Worm (Caenorhabditis elegans) whole organism, young adult: ENCODE results near the gene cyp-32B1.

ENCODE experiments used
- B0336.3 ChIP-seq: fragments of 200-800 bp; sonication (Bioruptor generic); IDR thresholded peaks from 2 replicates; pipeline ENCODE4 v1.3.6; 2022; ENCODE audit warnings: missing genetic modification characterization, missing compliant biosample characterization
- C06A6.2 ChIP-seq: fragments of 200-800 bp; sonication (Bioruptor generic); conservative IDR thresholded peaks from 2 replicates; pipeline ENCODE4 v1.3.6; 2022; ENCODE audit warnings: missing genetic modification characterization, missing compliant biosample characterization
- C17E4.6 ChIP-seq: fragments of 200-800 bp; sonication (Bioruptor generic); IDR thresholded peaks from 2 replicates; pipeline ENCODE4 v1.3.6; 2022; ENCODE audit warnings: missing genetic modification reagents, missing genetic modification characterization, missing compliant biosample characterization
- F37B4.10 ChIP-seq: fragments of 200-800 bp; sonication (Bioruptor generic); IDR thresholded peaks from 2 replicates; pipeline ENCODE4 v1.3.6; 2022; ENCODE audit warnings: missing genetic modification characterization, missing compliant biosample characterization
- F49E8.2 ChIP-seq: sonication (generic microtip); optimal IDR thresholded peaks from 3 replicates; lab custom pipeline; 2017; ENCODE audit warnings: missing genetic modification characterization, mild to moderate bottlenecking, missing compliant biosample characterization, antibody characterized with exemption, moderate library complexity; ENCODE audit not compliant: insufficient read depth
- T26A5.8 ChIP-seq: sonication (generic microtip); optimal IDR thresholded peaks from 2 replicates; lab custom pipeline; 2016; ENCODE audit warnings: missing genetic modification characterization, missing compliant biosample characterization
- Y53F4B.3 ChIP-seq: fragments of 200-800 bp; sonication (Bioruptor generic); IDR thresholded peaks from 2 replicates; pipeline ENCODE4 v1.3.6; 2022; ENCODE audit warnings: missing genetic modification reagents, missing genetic modification characterization, missing compliant biosample characterization
- ZK185.1 ChIP-seq: sonication (generic microtip); optimal IDR thresholded peaks from 2 replicates; lab custom pipeline; 2016; ENCODE audit warnings: mild to moderate bottlenecking, missing genetic modification characterization, missing compliant biosample characterization; ENCODE audit not compliant: poor library complexity, severe bottlenecking
- akir-1 ChIP-seq: fragments of 200-800 bp; sonication (Bioruptor generic); optimal IDR thresholded peaks from 2 replicates; lab custom pipeline; 2018; ENCODE audit warnings: mild to moderate bottlenecking, missing genetic modification characterization, moderate library complexity, missing compliant biosample characterization
- aptf-2 ChIP-seq: fragments of 200-800 bp; sonication (Bioruptor generic); conservative IDR thresholded peaks from 2 replicates; pipeline ENCODE4 v1.3.6; 2022; ENCODE audit warnings: missing genetic modification reagents, missing genetic modification characterization, missing compliant biosample characterization
- aptf-3 ChIP-seq: fragments of 200-800 bp; sonication (Bioruptor generic); IDR thresholded peaks from 2 replicates; pipeline ENCODE4 v1.3.6; 2022; ENCODE audit warnings: missing genetic modification characterization, missing compliant biosample characterization
- attf-5 ChIP-seq: fragments of 200-800 bp; sonication (Bioruptor generic); optimal IDR thresholded peaks from 2 replicates; lab custom pipeline; 2018; ENCODE audit warnings: mild to moderate bottlenecking, missing genetic modification characterization, missing compliant biosample characterization
- ccch-3 ChIP-seq: fragments of 200-800 bp; sonication (Bioruptor generic); optimal IDR thresholded peaks from 2 replicates; lab custom pipeline; 2018; ENCODE audit warnings: mild to moderate bottlenecking, missing genetic modification characterization, missing compliant biosample characterization
- ceh-100 ChIP-seq: fragments of 200-800 bp; sonication (Bioruptor generic); IDR thresholded peaks from 2 replicates; pipeline ENCODE4 v1.3.6; 2022; ENCODE audit warnings: missing genetic modification reagents, missing genetic modification characterization, missing compliant biosample characterization
- ceh-40 ChIP-seq: fragments of 200-800 bp; sonication (Bioruptor generic); IDR thresholded peaks from 2 replicates; pipeline ENCODE4 v1.3.6; 2022; ENCODE audit warnings: missing genetic modification characterization, missing compliant biosample characterization
- dox-1 ChIP-seq: fragments of 200-800 bp; sonication (Bioruptor generic); IDR thresholded peaks from 2 replicates; pipeline ENCODE4 v1.3.6; 2022; ENCODE audit warnings: missing genetic modification reagents, missing genetic modification characterization, missing compliant biosample characterization
- dpl-1 ChIP-seq: fragments of 150-350 bp; optimal IDR thresholded peaks from 2 replicates; lab custom pipeline; 2014; ENCODE audit warnings: missing biosample characterization, missing genetic modification reagents, missing genetic modification characterization
- efl-1 ChIP-seq: fragments of 150-350 bp; optimal IDR thresholded peaks from 2 replicates; lab custom pipeline; 2014; ENCODE audit warnings: missing biosample characterization, missing genetic modification reagents, missing genetic modification characterization
- egl-18 ChIP-seq: fragments of 200-800 bp; sonication (Bioruptor generic); IDR thresholded peaks from 2 replicates; pipeline ENCODE4 v1.3.6; 2022; ENCODE audit warnings: missing genetic modification reagents, missing genetic modification characterization, missing compliant biosample characterization
- egl-44 ChIP-seq: fragments of 200-800 bp; sonication (Bioruptor generic); IDR thresholded peaks from 2 replicates; pipeline ENCODE4 v1.3.6; 2022; ENCODE audit warnings: missing genetic modification reagents, missing genetic modification characterization, missing compliant biosample characterization
- egrh-3 ChIP-seq: fragments of 200-800 bp; sonication (Bioruptor generic); IDR thresholded peaks from 2 replicates; pipeline ENCODE4 v1.3.6; 2022; ENCODE audit warnings: missing genetic modification reagents, missing genetic modification characterization, missing compliant biosample characterization
- hrde-1 ChIP-seq: sonication (generic microtip); optimal IDR thresholded peaks from 2 replicates; lab custom pipeline; 2016; ENCODE audit warnings: missing genetic modification characterization, mild to moderate bottlenecking, missing compliant biosample characterization, moderate library complexity, missing genotype, missing genetic modification reagents, borderline replicate concordance
- lag-1 ChIP-seq: fragments of 200-800 bp; sonication (Bioruptor generic); IDR thresholded peaks from 2 replicates; pipeline ENCODE4 v1.3.6; 2022; ENCODE audit warnings: missing genetic modification reagents, missing genetic modification characterization, missing compliant biosample characterization
- let-526 ChIP-seq: fragments of 200-800 bp; sonication (Bioruptor generic); IDR thresholded peaks from 2 replicates; pipeline ENCODE4 v1.3.6; 2022; ENCODE audit warnings: missing genetic modification reagents, missing genetic modification characterization, missing compliant biosample characterization
- madf-10 ChIP-seq: sonication (generic microtip); optimal IDR thresholded peaks from 2 replicates; lab custom pipeline; 2016; ENCODE audit warnings: mild to moderate bottlenecking, missing genetic modification characterization, missing compliant biosample characterization
- mcd-1 ChIP-seq: fragments of 200-800 bp; sonication (Bioruptor generic); IDR thresholded peaks from 2 replicates; pipeline ENCODE4 v1.3.6; 2022; ENCODE audit warnings: missing genetic modification reagents, missing genetic modification characterization, missing compliant biosample characterization
- mxl-1 ChIP-seq: sonication (generic microtip); optimal IDR thresholded peaks from 2 replicates; lab custom pipeline; 2016; ENCODE audit warnings: missing genetic modification characterization, missing compliant biosample characterization
- nfyb-1 ChIP-seq: fragments of 200-800 bp; sonication (Bioruptor generic); IDR thresholded peaks from 2 replicates; pipeline ENCODE4 v1.3.6; 2022; ENCODE audit warnings: missing genetic modification reagents, missing genetic modification characterization, missing compliant biosample characterization
- nhr-80 ChIP-seq: sonication (generic microtip); optimal IDR thresholded peaks from 2 replicates; lab custom pipeline; 2016; ENCODE audit warnings: missing genetic modification characterization, missing compliant biosample characterization
- pha-4 ChIP-seq: fragments of 150-350 bp; sonication (generic microtip); optimal IDR thresholded peaks from 2 replicates; lab custom pipeline; 2014; ENCODE audit warnings: missing biosample characterization, missing genetic modification reagents, missing genetic modification characterization
- sea-2 ChIP-seq: fragments of 200-800 bp; sonication (Bioruptor generic); IDR thresholded peaks from 2 replicates; pipeline ENCODE4 v1.3.6; 2022; ENCODE audit warnings: missing genetic modification characterization, missing compliant biosample characterization
- snpc-1.3 ChIP-seq: sonication (generic microtip); optimal IDR thresholded peaks from 2 replicates; lab custom pipeline; 2017; ENCODE audit warnings: missing genetic modification characterization, mild to moderate bottlenecking, missing compliant biosample characterization, antibody characterized with exemption, moderate library complexity, missing genotype, missing genetic modification reagents; ENCODE audit not compliant: insufficient read depth
- snpc-3.4 ChIP-seq: sonication (generic microtip); optimal IDR thresholded peaks from 2 replicates; lab custom pipeline; 2017; ENCODE audit warnings: missing genetic modification characterization, mild to moderate bottlenecking, missing compliant biosample characterization, antibody characterized with exemption, moderate library complexity, missing genotype, missing genetic modification reagents
- snpc-4 ChIP-seq, 5 experiments: fragments of 150-350 bp in 1 of 5; sonication (generic microtip) in 4 of 5; optimal IDR thresholded peaks; 2 replicates each; lab custom pipeline; 2014 to 2018; ENCODE audit warnings: missing genetic modification characterization in 5 of 5, missing biosample characterization in 3 of 5, antibody characterized with exemption in 2 of 5, mild to moderate bottlenecking in 2 of 5, missing compliant biosample characterization in 2 of 5, missing genotype in 2 of 5, moderate library complexity in 2 of 5, missing genetic modification reagents in 1 of 5
- somi-1 ChIP-seq: fragments of 200-800 bp; sonication (Bioruptor generic); optimal IDR thresholded peaks from 2 replicates; lab custom pipeline; 2018; ENCODE audit warnings: mild to moderate bottlenecking, missing genetic modification characterization, missing compliant biosample characterization
- tbx-9 ChIP-seq: sonication (generic microtip); optimal IDR thresholded peaks from 2 replicates; lab custom pipeline; 2016; ENCODE audit warnings: borderline replicate concordance, missing genetic modification characterization, inconsistent platforms, missing compliant biosample characterization
- zfh-2 ChIP-seq: fragments of 200-800 bp; sonication (Bioruptor generic); conservative IDR thresholded peaks from 2 replicates; pipeline ENCODE4 v1.3.6; 2022; ENCODE audit warnings: missing genetic modification reagents, missing genetic modification characterization, missing compliant biosample characterization
- ztf-26 ChIP-seq: sonication (generic microtip); optimal IDR thresholded peaks from 2 replicates; lab custom pipeline; 2017; ENCODE audit warnings: missing genetic modification characterization, missing compliant biosample characterization
- ztf-28 ChIP-seq: fragments of 200-800 bp; sonication (Bioruptor generic); IDR thresholded peaks from 2 replicates; pipeline ENCODE4 v1.3.6; 2022; ENCODE audit warnings: missing genetic modification reagents, missing genetic modification characterization, missing compliant biosample characterization

Gene cyp-32B1

DNA sequence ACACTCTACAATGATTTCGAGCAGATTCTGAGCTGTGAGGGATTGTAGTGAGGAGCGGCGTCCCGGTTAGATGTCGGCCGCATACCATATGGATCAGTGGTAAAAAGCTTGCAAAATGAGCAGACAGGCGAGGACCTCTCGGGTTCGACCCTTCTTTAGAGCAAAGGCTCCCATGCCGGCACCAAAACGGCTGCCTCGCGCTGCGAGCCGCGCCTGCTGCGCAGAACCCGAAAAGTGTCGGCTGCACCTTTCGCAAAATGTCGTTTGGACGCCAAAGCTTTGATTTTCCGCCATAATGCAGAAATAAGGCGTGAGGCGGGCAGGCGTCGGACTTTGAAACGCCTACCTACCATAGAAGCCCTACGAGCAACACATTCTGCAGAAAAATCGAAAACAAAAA lies 10.8 kb downstream of the cyp-32B1 start:
- TF ChIP-seq hrde-1 (tag; lab: Kevin White, UChicago) (no peak), sea-2 (GFP tag; lab: Robert Waterston, UW) (no peak), egrh-3 (peak; percentile 55; the same call in 1 of the 2 replicates), zfh-2 (GFP tag; lab: Robert Waterston, UW) (peak; percentile 94), snpc-4 (GFP tag; optimal IDR thresholded peaks at IDR 0.05; lab: Kevin White, UChicago) (no peak), snpc-4 (tag; optimal IDR thresholded peaks at IDR 0.05; lab: Kevin White, UChicago) (peak in 1 of 4 experiments; percentile 29), dpl-1 (GFP tag; lab: Kevin White, UChicago) (no peak), somi-1 (GFP tag; lab: Kevin White, UChicago) (no peak), madf-10 (no peak), ztf-28 (GFP tag; lab: Robert Waterston, UW) (0 out of 2 replicates have a peak, but pooled peaks have one; percentile 40), mxl-1 (tag; lab: Kevin White, UChicago) (no peak), ceh-100 (no peak), C17E4.6 (GFP tag; lab: Robert Waterston, UW) (no peak), nfyb-1 (no peak)

DNA sequence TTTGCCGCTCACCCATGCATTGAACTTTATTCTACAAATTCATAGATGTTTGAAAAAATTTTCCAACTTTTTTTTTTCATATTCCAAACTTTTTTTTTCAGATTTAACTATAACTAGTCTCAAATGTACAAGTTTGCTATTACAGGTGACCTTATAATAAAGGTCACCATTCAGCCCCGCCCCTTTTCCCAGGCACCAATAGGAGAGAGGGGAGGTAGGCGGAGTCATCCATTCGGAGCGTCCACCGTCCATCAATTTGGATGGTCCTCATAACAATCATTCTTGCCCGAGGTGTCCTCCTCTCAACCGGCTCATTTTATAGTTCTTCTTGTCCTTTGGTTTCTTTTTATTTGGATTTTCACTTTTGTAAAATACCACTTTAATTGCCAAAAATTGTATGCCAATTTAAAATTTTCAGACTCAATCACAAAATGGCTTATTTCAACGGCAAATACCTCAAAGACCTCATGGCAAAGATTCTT lies 13.3 kb downstream of the cyp-32B1 start, which contains the start of gene Y5H2B.3:
Y5H2B.3 (plus strand) TSS at position 432 of the 482 bp plus-strand sequence.
- TF ChIP-seq zfh-2 (GFP tag; lab: Robert Waterston, UW), result no peak
- no peak for TF ChIP-seq F49E8.2
- no peak for TF ChIP-seq egrh-3
- no peak for TF ChIP-seq egl-44 (GFP tag; lab: Robert Waterston, UW)
- no peak for TF ChIP-seq aptf-2
- no peak for TF ChIP-seq ztf-26 (tag; lab: Kevin White, UChicago)
- no peak for TF ChIP-seq Y53F4B.3
- no peak for TF ChIP-seq T26A5.8 (tag; lab: Kevin White, UChicago)
- no peak for TF ChIP-seq sea-2 (GFP tag; lab: Robert Waterston, UW)
- no peak for TF ChIP-seq ZK185.1

DNA sequence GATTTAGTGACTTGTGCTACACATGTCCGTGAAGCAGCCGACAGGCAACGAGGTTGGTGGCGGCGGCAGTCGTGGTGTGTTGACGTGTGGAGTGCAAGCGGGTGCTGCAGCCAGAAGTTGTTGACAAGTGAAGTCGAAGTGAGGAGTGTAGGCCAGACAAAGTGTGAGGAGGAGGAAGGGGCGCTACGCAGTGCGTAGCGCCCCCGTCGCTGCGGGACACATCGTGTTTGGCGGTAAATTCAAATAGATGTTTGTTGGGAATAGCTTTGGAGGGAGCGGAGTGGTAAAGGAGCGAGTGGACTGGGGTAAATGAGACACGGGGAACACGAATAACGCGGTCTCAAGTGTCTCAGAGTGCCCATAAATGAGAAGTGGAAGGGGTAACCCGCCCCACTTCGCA lies 15.7 kb downstream of the cyp-32B1 start:
- no peak for TF ChIP-seq dox-1 (GFP tag; lab: Robert Waterston, UW)
- TF ChIP-seq F37B4.10 (GFP tag; lab: Robert Waterston, UW), result 0 out of 2 replicates have a peak, but pooled peaks have one; percentile 47
- TF ChIP-seq zfh-2 (GFP tag; lab: Robert Waterston, UW), result 0 out of 2 replicates have a peak, but pooled peaks have one; percentile 44
- TF ChIP-seq, all 124 proteins: peak for 2

DNA sequence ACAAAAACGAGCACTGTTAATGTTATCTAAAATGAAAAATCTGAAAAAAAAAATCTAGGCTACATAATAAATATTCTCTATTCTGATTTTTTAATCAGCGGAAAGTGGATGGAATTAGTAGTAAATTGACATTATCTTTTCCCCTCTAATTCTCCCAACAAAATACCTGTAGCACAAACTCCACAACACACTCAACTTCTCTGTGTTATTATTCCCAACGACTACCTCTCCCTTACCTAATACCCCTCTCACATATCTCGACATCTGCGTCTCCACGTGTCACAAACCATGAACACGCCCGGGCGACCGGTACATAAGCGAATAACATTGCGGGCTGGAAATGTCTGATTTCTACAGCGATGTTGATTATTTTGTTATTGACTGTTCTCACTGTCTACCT lies 18.1 kb downstream of the cyp-32B1 start, which contains the start of gene cyp-33C2:
cyp-33C2 (plus strand) TSS at position 327 of the 400 bp plus-strand sequence.
- TF ChIP-seq let-526 (GFP tag; lab: Robert Waterston, UW) (peak; percentile 28; the same call in 1 of the 2 replicates), efl-1 (no peak), nhr-80 (peak; percentile 51), lag-1 (GFP tag; lab: Robert Waterston, UW) (no peak), egl-18 (GFP tag; lab: Robert Waterston, UW) (no peak), snpc-3.4 (tag; lab: Kevin White, UChicago) (no peak), B0336.3 (GFP tag; lab: Robert Waterston, UW) (no peak), mcd-1 (GFP tag; lab: Robert Waterston, UW) (no peak)

DNA sequence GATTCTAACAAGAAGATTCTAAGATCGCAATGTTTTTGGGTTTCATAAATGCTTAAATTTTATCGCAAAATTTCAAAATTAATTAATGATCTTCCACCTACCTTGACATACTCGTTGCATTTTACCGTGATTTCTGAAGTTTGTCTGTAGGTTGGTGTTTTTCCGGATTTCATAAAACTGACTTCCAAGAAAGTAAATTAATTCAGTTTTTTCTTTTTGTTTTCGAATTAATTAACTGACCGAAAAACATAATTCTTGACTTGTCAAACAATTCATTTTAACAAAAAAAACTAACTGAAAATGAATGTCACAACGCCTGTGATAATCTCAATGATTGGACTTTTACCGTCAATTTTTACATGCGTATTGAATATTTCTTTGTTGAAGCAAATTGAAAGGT lies 19.5 kb downstream of the cyp-32B1 start, which contains the start of gene srbc-16:
srbc-16 (plus strand) TSS at position 301 of the 400 bp plus-strand sequence.
- no peak for TF ChIP-seq ceh-40 (GFP tag; lab: Robert Waterston, UW)
- TF ChIP-seq akir-1, result no peak
- TF ChIP-seq aptf-3 (GFP tag; lab: Robert Waterston, UW), result no peak
- no peak for TF ChIP-seq dpl-1 (GFP tag; lab: Kevin White, UChicago)
- no peak for TF ChIP-seq C06A6.2 (GFP tag; lab: Robert Waterston, UW)
- no peak for TF ChIP-seq pha-4 (tag; lab: Kevin White, UChicago)
- TF ChIP-seq attf-5 (GFP tag; lab: Kevin White, UChicago), result no peak
- no peak for TF ChIP-seq zfh-2 (GFP tag; lab: Robert Waterston, UW)
- no peak for TF ChIP-seq ztf-28 (GFP tag; lab: Robert Waterston, UW)
- TF ChIP-seq snpc-1.3 (tag; lab: Kevin White, UChicago), result no peak
- TF ChIP-seq ccch-3 (GFP tag; lab: Kevin White, UChicago), result no peak
- TF ChIP-seq tbx-9 (tag; lab: Kevin White, UChicago), result no peak
- TF ChIP-seq ZK185.1, result no peak
